Fruit fly (Drosophila melanogaster) S2 (cell line): Measurements from ENCODE around the gene Ssl2.

Source experiments
- CG8478 ChIP-seq: fragments of >200 bp; optimal IDR thresholded peaks from 2 replicates; lab custom pipeline; 2018
- CTCF ChIP-seq, 2 experiments: fragments of >200 bp; optimal IDR thresholded peaks; 2 replicates each; lab custom pipeline; 2018

DNA sequence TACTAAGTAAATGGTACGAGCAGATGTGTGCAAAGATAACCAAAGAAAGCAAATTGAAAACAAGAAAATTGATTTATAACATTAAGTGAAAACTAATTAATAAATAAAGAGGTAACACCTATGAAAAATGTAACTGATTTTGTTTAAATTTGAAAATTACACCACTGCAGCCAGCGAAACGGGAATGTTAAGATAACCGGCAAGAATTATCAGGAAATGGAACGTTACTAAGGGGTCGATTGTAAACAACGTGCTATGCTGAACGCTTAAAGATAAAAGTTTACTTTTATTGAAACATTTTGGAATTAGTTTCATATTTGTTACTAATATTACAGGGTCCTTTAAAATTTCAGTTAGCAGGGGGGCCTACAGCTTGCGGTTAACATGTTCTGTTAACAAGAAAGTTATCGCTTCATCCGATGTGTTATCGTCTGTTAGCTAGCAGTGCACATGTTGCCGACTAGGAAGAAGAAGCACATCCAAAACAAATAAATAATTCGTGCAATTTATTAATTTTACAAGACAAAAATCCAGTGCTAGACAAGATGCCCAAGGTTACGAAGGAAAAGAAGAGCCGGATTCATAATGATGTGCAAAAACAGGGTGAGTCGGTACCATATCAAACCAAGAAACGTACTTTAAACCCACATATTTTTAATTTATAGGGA lies 16.7 kb upstream of the Ssl2 start, which contains the start of gene CG11837:
- TF ChIP-seq CG8478 (lab: Kevin White, UChicago) (no peak), CTCF (optimal IDR thresholded peaks at IDR 0.05; lab: Kevin White, UChicago) (no peak)
